Fruit fly (Drosophila melanogaster) whole organism, embryonic: ENCODE data around the gene CG32036.

Experiments
- Asciz ChIP-seq: fragments of 200-800 bp; sonication (Bioruptor generic); optimal IDR thresholded peaks from 2 replicates; lab custom pipeline; 2017; ENCODE audit warnings: missing biosample characterization, mild to moderate bottlenecking, missing genetic modification characterization, missing genetic modification reagents
- Atf-2 ChIP-seq: fragments of 200-800 bp; sonication (Bioruptor generic); optimal IDR thresholded peaks from 2 replicates; lab custom pipeline; 2016; ENCODE audit warnings: missing biosample characterization, missing genetic modification characterization
- Bgb ChIP-seq: fragments of 200-800 bp; sonication (Bioruptor generic); IDR thresholded peaks from 2 replicates; pipeline ENCODE4 v1.3.6; 2022; ENCODE audit warnings: missing biosample characterization, missing genetic modification characterization; ENCODE audit not compliant: partially characterized antibody
- Bteb2 ChIP-seq: fragments of 200-800 bp; sonication (Bioruptor generic); optimal IDR thresholded peaks from 2 replicates; lab custom pipeline; 2016; ENCODE audit warnings: missing biosample characterization, missing genetic modification characterization
- CG10209 ChIP-seq: fragments of 200-800 bp; sonication (Bioruptor generic); optimal IDR thresholded peaks from 3 replicates; lab custom pipeline; 2017; ENCODE audit warnings: missing biosample characterization, mild to moderate bottlenecking, missing genetic modification characterization, missing genetic modification reagents
- CG10462 ChIP-seq: fragments of 200-800 bp; sonication (Bioruptor generic); optimal IDR thresholded peaks from 2 replicates; lab custom pipeline; 2016; ENCODE audit warnings: missing biosample characterization, missing genetic modification characterization
- CG11456 ChIP-seq: fragments of 200-800 bp; sonication (Bioruptor generic); IDR thresholded peaks from 3 replicates; pipeline ENCODE4 v1.3.6; 2022; ENCODE audit warnings: missing biosample characterization, missing genetic modification characterization
- CG12769 ChIP-seq: fragments of 200-800 bp; sonication (Bioruptor generic); optimal IDR thresholded peaks from 2 replicates; lab custom pipeline; 2019; ENCODE audit warnings: missing biosample characterization, mild to moderate bottlenecking, missing genetic modification characterization, moderate library complexity
- CG13123 ChIP-seq: fragments of 200-800 bp; sonication (Bioruptor generic); optimal IDR thresholded peaks from 2 replicates; lab custom pipeline; 2016; ENCODE audit warnings: missing biosample characterization, missing genetic modification characterization
- CG15479 ChIP-seq: fragments of 200-800 bp; sonication (Bioruptor generic); optimal IDR thresholded peaks from 3 replicates; lab custom pipeline; 2019; ENCODE audit warnings: missing biosample characterization, mild to moderate bottlenecking, missing genetic modification characterization, moderate library complexity
- CG16815 ChIP-seq: fragments of 200-800 bp; sonication (Bioruptor generic); optimal IDR thresholded peaks from 3 replicates; lab custom pipeline; 2017; ENCODE audit warnings: missing biosample characterization, mild to moderate bottlenecking, missing genetic modification characterization
- CG17912 ChIP-seq: fragments of 200-800 bp; sonication (Bioruptor generic); optimal IDR thresholded peaks from 2 replicates; lab custom pipeline; 2018; ENCODE audit warnings: missing biosample characterization, mild to moderate bottlenecking, missing genetic modification characterization
- CG18011 ChIP-seq: fragments of 200-800 bp; sonication (Bioruptor generic); optimal IDR thresholded peaks from 2 replicates; lab custom pipeline; 2017; ENCODE audit warnings: missing biosample characterization, missing genetic modification characterization, mild to moderate bottlenecking, moderate library complexity, missing genotype
- CG18262 ChIP-seq: fragments of 200-800 bp; optimal IDR thresholded peaks from 3 replicates; lab custom pipeline; 2019; ENCODE audit warnings: missing biosample characterization, mild to moderate bottlenecking, missing genetic modification characterization, moderate library complexity
- CG2199 ChIP-seq: fragments of 200-800 bp; sonication (Bioruptor generic); IDR thresholded peaks from 3 replicates; pipeline ENCODE4 v1.3.6; 2022; ENCODE audit warnings: missing biosample characterization, missing genetic modification characterization
- CG30431 ChIP-seq: fragments of 200-800 bp; sonication (Bioruptor generic); optimal IDR thresholded peaks from 2 replicates; lab custom pipeline; 2017; ENCODE audit warnings: missing biosample characterization, missing genetic modification characterization
- CG32772 ChIP-seq: fragments of 200-800 bp; sonication (Bioruptor generic); IDR thresholded peaks from 2 replicates; pipeline ENCODE4 v1.3.6; 2022; ENCODE audit warnings: missing biosample characterization, missing genetic modification characterization
- CG3838 ChIP-seq: fragments of 200-800 bp; sonication (Bioruptor generic); optimal IDR thresholded peaks from 3 replicates; lab custom pipeline; 2016; ENCODE audit warnings: missing biosample characterization, missing genetic modification characterization
- CG6854 ChIP-seq: fragments of 200-800 bp; sonication (Bioruptor generic); optimal IDR thresholded peaks from 3 replicates; lab custom pipeline; 2017; ENCODE audit warnings: missing biosample characterization, mild to moderate bottlenecking, missing genetic modification characterization
- CG7357 ChIP-seq: fragments of 200-800 bp; sonication (Bioruptor generic); IDR thresholded peaks from 3 replicates; pipeline ENCODE4 v1.3.6; 2022; ENCODE audit warnings: missing biosample characterization, missing genetic modification characterization
- CG7928 ChIP-seq: fragments of 200-800 bp; sonication (Bioruptor generic); optimal IDR thresholded peaks from 2 replicates; lab custom pipeline; 2017; ENCODE audit warnings: missing biosample characterization, mild to moderate bottlenecking, missing genetic modification characterization
- CG8924 ChIP-seq: fragments of 200-800 bp; optimal IDR thresholded peaks from 3 replicates; lab custom pipeline; 2019; ENCODE audit warnings: missing biosample characterization, mild to moderate bottlenecking, missing genetic modification characterization, moderate library complexity
- CG9876 ChIP-seq: fragments of 200-800 bp; sonication (Bioruptor generic); optimal IDR thresholded peaks from 2 replicates; lab custom pipeline; 2016; ENCODE audit warnings: missing biosample characterization, missing genetic modification characterization
- D19B ChIP-seq: fragments of 200-800 bp; sonication (Bioruptor generic); optimal IDR thresholded peaks from 2 replicates; lab custom pipeline; 2017; ENCODE audit warnings: missing biosample characterization, mild to moderate bottlenecking, missing genetic modification characterization
- Dad ChIP-seq: fragments of 200-800 bp; sonication (Bioruptor generic); optimal IDR thresholded peaks from 3 replicates; lab custom pipeline; 2016; ENCODE audit warnings: missing biosample characterization, missing genetic modification characterization
- ERR ChIP-seq: fragments of 200-800 bp; sonication (Bioruptor generic); optimal IDR thresholded peaks from 2 replicates; lab custom pipeline; 2016; ENCODE audit warnings: missing biosample characterization, missing genetic modification characterization
- Hey ChIP-seq: fragments of 200-800 bp; sonication (Bioruptor generic); optimal IDR thresholded peaks from 3 replicates; lab custom pipeline; 2018; ENCODE audit warnings: missing biosample characterization, mild to moderate bottlenecking, missing genetic modification characterization
- Hmx ChIP-seq: fragments of 200-800 bp; sonication (Bioruptor generic); optimal IDR thresholded peaks from 2 replicates; lab custom pipeline; 2016; ENCODE audit warnings: missing biosample characterization, missing genetic modification characterization
- Lim3 ChIP-seq: fragments of 200-800 bp; sonication (Bioruptor generic); IDR thresholded peaks from 2 replicates; pipeline ENCODE4 v1.3.6; 2022; ENCODE audit warnings: missing biosample characterization, missing genetic modification characterization
- Myb ChIP-seq: fragments of 200-800 bp; sonication (Bioruptor generic); optimal IDR thresholded peaks from 2 replicates; lab custom pipeline; 2016; ENCODE audit warnings: missing biosample characterization, missing genetic modification characterization
- Optix ChIP-seq: fragments of 200-800 bp; sonication (Bioruptor generic); IDR thresholded peaks from 3 replicates; pipeline ENCODE4 v1.3.6; 2022; ENCODE audit warnings: missing biosample characterization, missing genetic modification characterization
- Poxn ChIP-seq: fragments of 200-800 bp; sonication (Bioruptor generic); IDR thresholded peaks from 2 replicates; pipeline ENCODE4 v1.3.6; 2022; ENCODE audit warnings: missing biosample characterization, missing genetic modification characterization
- Ssrp ChIP-seq: fragments of 200-800 bp; sonication (Bioruptor generic); optimal IDR thresholded peaks from 2 replicates; lab custom pipeline; 2018; ENCODE audit warnings: missing biosample characterization, mild to moderate bottlenecking, missing genetic modification characterization, moderate library complexity
- aop ChIP-seq: fragments of 200-800 bp; sonication (Bioruptor generic); IDR thresholded peaks from 2 replicates; pipeline ENCODE4 v1.3.6; 2022; ENCODE audit warnings: missing biosample characterization, missing genetic modification characterization
- ap ChIP-seq: fragments of 200-800 bp; sonication (Bioruptor generic); IDR thresholded peaks from 2 replicates; pipeline ENCODE4 v1.3.6; 2022; ENCODE audit warnings: missing biosample characterization, missing genetic modification characterization
- bowl ChIP-seq: fragments of 200-800 bp; sonication (Bioruptor generic); IDR thresholded peaks from 2 replicates; pipeline ENCODE4 v1.3.6; 2022; ENCODE audit warnings: missing biosample characterization, missing genetic modification characterization
- bsh ChIP-seq, 2 experiments: fragments of 200-800 bp; sonication (Bioruptor generic); optimal IDR thresholded peaks; 2 replicates each; lab custom pipeline; 2017 to 2018; ENCODE audit warnings: mild to moderate bottlenecking in 2 of 2, missing biosample characterization in 2 of 2, missing genetic modification characterization in 2 of 2, moderate library complexity in 1 of 2
- dan ChIP-seq: fragments of 200-800 bp; sonication (Bioruptor generic); IDR thresholded peaks from 2 replicates; pipeline ENCODE4 v1.3.6; 2022; ENCODE audit warnings: missing biosample characterization, missing genetic modification characterization
- danr ChIP-seq: fragments of 200-800 bp; sonication (Bioruptor generic); IDR thresholded peaks from 2 replicates; pipeline ENCODE4 v1.3.6; 2022; ENCODE audit warnings: missing biosample characterization, missing genetic modification characterization
- grn ChIP-seq: fragments of 200-800 bp; sonication (Bioruptor generic); optimal IDR thresholded peaks from 3 replicates; lab custom pipeline; 2017; ENCODE audit warnings: missing biosample characterization, missing genetic modification characterization
- insv ChIP-seq, 2 experiments: fragments of 200-800 bp; sonication (Bioruptor generic); optimal IDR thresholded peaks; 3 replicates each; lab custom pipeline; 2016 to 2018; ENCODE audit warnings: missing biosample characterization in 2 of 2, missing genetic modification characterization in 2 of 2
- jing ChIP-seq: fragments of 200-800 bp; sonication (Bioruptor generic); optimal IDR thresholded peaks from 2 replicates; lab custom pipeline; 2018; ENCODE audit warnings: missing biosample characterization, mild to moderate bottlenecking, missing genetic modification characterization
- kah ChIP-seq: fragments of 200-800 bp; sonication (Bioruptor generic); optimal IDR thresholded peaks from 2 replicates; lab custom pipeline; 2018; ENCODE audit warnings: missing biosample characterization, mild to moderate bottlenecking, missing genetic modification characterization
- klu ChIP-seq: fragments of 200-800 bp; sonication (Bioruptor generic); IDR thresholded peaks from 2 replicates; pipeline ENCODE4 v1.3.6; 2022; ENCODE audit warnings: missing biosample characterization, missing genetic modification characterization
- knrl ChIP-seq: fragments of 200-800 bp; sonication (Bioruptor generic); IDR thresholded peaks from 3 replicates; pipeline ENCODE4 v1.3.6; 2022; ENCODE audit warnings: missing biosample characterization, missing genetic modification characterization; ENCODE audit not compliant: partially characterized antibody
- lbe ChIP-seq: fragments of 200-800 bp; sonication (Bioruptor generic); optimal IDR thresholded peaks from 2 replicates; lab custom pipeline; 2016; ENCODE audit warnings: missing biosample characterization, mild to moderate bottlenecking, missing genetic modification characterization
- onecut ChIP-seq: fragments of 200-800 bp; sonication (Bioruptor generic); IDR thresholded peaks from 2 replicates; pipeline ENCODE4 v1.3.6; 2022; ENCODE audit warnings: missing biosample characterization, missing genetic modification characterization
- sim ChIP-seq: fragments of 200-800 bp; sonication (Bioruptor generic); IDR thresholded peaks from 2 replicates; pipeline ENCODE4 v1.3.6; 2022; ENCODE audit warnings: missing biosample characterization, missing genetic modification characterization
- wdn ChIP-seq: fragments of 200-800 bp; sonication (Bioruptor generic); IDR thresholded peaks from 2 replicates; pipeline ENCODE4 v1.3.6; 2022; ENCODE audit warnings: missing biosample characterization, missing genetic modification characterization
- z ChIP-seq: fragments of 200-800 bp; sonication (Bioruptor generic); IDR thresholded peaks from 3 replicates; pipeline ENCODE4 v1.3.6; 2022; ENCODE audit warnings: missing biosample characterization, missing genetic modification characterization
- zf30C ChIP-seq: fragments of 200-800 bp; sonication (Bioruptor generic); optimal IDR thresholded peaks from 3 replicates; lab custom pipeline; 2018; ENCODE audit warnings: missing biosample characterization, mild to moderate bottlenecking, missing genetic modification characterization

CG32036 gene

DNA sequence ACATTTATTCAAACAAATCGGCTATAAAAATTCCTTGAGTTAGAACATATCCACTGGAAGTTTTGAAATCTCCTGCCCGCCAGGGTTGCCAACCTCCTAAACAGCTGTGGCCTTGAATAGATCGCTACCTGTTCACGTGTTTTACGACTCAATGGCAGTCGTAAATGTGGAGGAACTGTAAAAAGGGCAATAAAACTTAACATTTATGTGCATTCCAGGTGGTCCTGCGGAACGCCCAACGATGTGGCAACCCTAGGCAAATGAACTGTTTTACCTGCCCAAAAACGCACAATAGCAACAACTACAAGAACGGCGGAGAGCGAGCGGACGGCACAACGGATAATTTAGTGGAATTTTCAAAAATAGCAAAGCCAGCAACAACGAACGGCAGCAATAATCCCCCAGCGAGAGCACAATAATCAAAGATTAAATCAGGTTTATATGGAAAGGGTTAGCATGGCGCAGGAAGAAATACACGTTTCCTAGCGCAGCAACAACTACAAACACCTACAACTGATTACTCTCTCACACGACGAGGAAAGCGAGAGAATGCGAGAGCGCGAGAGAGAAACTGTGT is 27.3 kb downstream of the CG32036 start (continued):
- no peak for TF ChIP-seq CG9876
- TF ChIP-seq aop (GFP tag; lab: Robert Waterston, UW), result no peak
- TF ChIP-seq CG7357, result peak; percentile 10; the same call in 1 of the 3 replicates
- TF ChIP-seq CG18011 (GFP tag; lab: Kevin White, UChicago), result no peak
- no peak for TF ChIP-seq onecut (GFP tag; lab: Robert Waterston, UW)
- no peak for TF ChIP-seq Asciz (GFP tag; lab: Kevin White, UChicago)
- TF ChIP-seq Ssrp (tag; lab: Kevin White, UChicago), result no peak
- TF ChIP-seq dan (GFP tag; lab: Robert Waterston, UW), result no peak
- peak; percentile 54; the same call in 1 of the 2 replicates for TF ChIP-seq wdn (GFP tag; lab: Robert Waterston, UW)
- no peak for TF ChIP-seq Myb
- no peak for TF ChIP-seq lbe (GFP tag; lab: Kevin White, UChicago)
- TF ChIP-seq grn (GFP tag; lab: Kevin White, UChicago), result peak; percentile 70
- no peak for TF ChIP-seq CG17912
- TF ChIP-seq sim (GFP tag; lab: Robert Waterston, UW), result no peak
- peak; percentile 27 for TF ChIP-seq CG30431 (GFP tag; lab: Kevin White, UChicago)
- TF ChIP-seq CG16815 (GFP tag; lab: Kevin White, UChicago), result no peak
- no peak for TF ChIP-seq Optix (GFP tag; lab: Robert Waterston, UW)
- no peak for TF ChIP-seq Hey (tag; lab: Kevin White, UChicago)
- no peak for TF ChIP-seq CG8924 (tag; lab: Kevin White, UChicago)
- TF ChIP-seq Lim3 (GFP tag; lab: Robert Waterston, UW), result no peak
- no peak for TF ChIP-seq z (GFP tag; lab: Robert Waterston, UW)
- TF ChIP-seq insv (GFP tag; optimal IDR thresholded peaks at IDR 0.05; lab: Kevin White, UChicago), result no peak
- TF ChIP-seq CG3838 (GFP tag; lab: Kevin White, UChicago), result no peak
- no peak for TF ChIP-seq CG13123 (GFP tag; lab: Kevin White, UChicago)
- no peak for TF ChIP-seq CG6854 (GFP tag; lab: Kevin White, UChicago)
- TF ChIP-seq bowl, result no peak
- TF ChIP-seq kah, result peak; percentile 59
- no peak for TF ChIP-seq CG18262 (tag; lab: Kevin White, UChicago)
- peak; percentile 21 for TF ChIP-seq ERR
- TF ChIP-seq Bteb2 (GFP tag; lab: Kevin White, UChicago), result no peak
- TF ChIP-seq ap, result 0 out of 2 replicates have a peak, but pooled peaks have one; percentile 20
- peak; percentile 16; the same call in 1 of the 2 replicates for TF ChIP-seq Bgb (GFP tag; lab: Robert Waterston, UW)
- peak in 1 of 2 experiments; percentile 62 for TF ChIP-seq bsh (GFP tag; optimal IDR thresholded peaks at IDR 0.05; lab: Kevin White, UChicago)
- no peak for TF ChIP-seq Dad (GFP tag; lab: Kevin White, UChicago)
- TF ChIP-seq Hmx, result no peak
- TF ChIP-seq CG10462 (GFP tag; lab: Kevin White, UChicago), result no peak
- no peak for TF ChIP-seq klu (GFP tag; lab: Robert Waterston, UW)
- TF ChIP-seq CG2199 (GFP tag; lab: Robert Waterston, UW), result peak; percentile 73; the same call in 2 of the 3 replicates
- TF ChIP-seq jing (GFP tag; lab: Kevin White, UChicago), result peak; percentile 11
- TF ChIP-seq knrl (GFP tag; lab: Robert Waterston, UW), result no peak
- no peak for TF ChIP-seq D19B (GFP tag; lab: Kevin White, UChicago)
- no peak for TF ChIP-seq CG11456 (GFP tag; lab: Robert Waterston, UW)
- TF ChIP-seq Atf-2 (GFP tag; lab: Kevin White, UChicago), result no peak
- no peak for TF ChIP-seq CG10209 (GFP tag; lab: Kevin White, UChicago)
- TF ChIP-seq danr (GFP tag; lab: Robert Waterston, UW), result no peak
- peak; percentile 86 for TF ChIP-seq CG15479 (GFP tag; lab: Kevin White, UChicago)
- TF ChIP-seq CG7928 (GFP tag; lab: Kevin White, UChicago), result no peak
- no peak for TF ChIP-seq Poxn
- TF ChIP-seq CG12769 (tag; lab: Kevin White, UChicago), result peak; percentile 53
- TF ChIP-seq zf30C (GFP tag; lab: Kevin White, UChicago), result no peak
- peak; percentile 49 for TF ChIP-seq CG32772 (GFP tag; lab: Robert Waterston, UW)
